Fruit fly (Drosophila melanogaster): ENCODE data around the gene Nrx-1.

The Nrx-1 gene

DNA sequence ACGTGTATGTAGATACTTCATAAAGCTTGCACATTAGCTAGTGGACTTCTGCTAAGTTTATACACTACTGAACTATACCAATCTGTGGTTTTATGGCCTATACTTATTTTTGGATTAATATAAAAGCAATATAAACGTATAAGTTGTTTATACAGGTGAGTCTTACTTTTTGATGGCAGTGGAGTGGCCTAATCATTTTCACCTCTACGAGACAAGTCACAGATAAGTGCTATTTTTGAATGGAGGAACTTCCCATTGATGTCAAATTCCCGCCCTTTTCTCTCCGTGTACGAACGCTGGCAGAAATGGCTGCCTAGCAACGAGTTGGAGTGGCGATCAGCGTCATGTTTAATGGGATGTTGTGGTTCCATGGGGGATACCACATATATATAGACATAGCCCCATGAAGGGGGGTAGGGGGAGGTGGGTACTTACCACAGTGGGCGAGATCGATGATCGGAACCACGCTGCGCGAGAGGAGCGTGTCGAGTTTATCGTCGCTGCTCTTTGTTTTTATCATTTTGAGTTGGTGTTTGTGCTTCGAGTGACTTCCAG lies 58.1 kb downstream of the Nrx-1 start:
- TF ChIP-seq tin (GFP tag; optimal IDR thresholded peaks at IDR 0.05) = peak; percentile 16
- TF ChIP-seq Hmx (GFP tag; optimal IDR thresholded peaks at IDR 0.05) = no peak
- 0 out of 3 replicates have a peak, but pooled peaks have one; percentile 47 for TF ChIP-seq otp (GFP tag; IDR thresholded peaks at IDR 0.05)
- no peak for TF ChIP-seq chif (GFP tag; optimal IDR thresholded peaks at IDR 0.05)
- peak; percentile 14 for TF ChIP-seq Oli (tag; optimal IDR thresholded peaks at IDR 0.05)
- no peak for TF ChIP-seq CG8089 (GFP tag; optimal IDR thresholded peaks at IDR 0.05)
- no peak for TF ChIP-seq CG10462 (GFP tag; optimal IDR thresholded peaks at IDR 0.05)
- 0 out of 2 replicates have a peak, but pooled peaks have one; percentile 7 for TF ChIP-seq Xrp1 (GFP tag; IDR thresholded peaks at IDR 0.05)
- TF ChIP-seq CG15479 (GFP tag; optimal IDR thresholded peaks at IDR 0.05) = no peak
- no peak for TF ChIP-seq nerfin-2 (GFP tag; IDR thresholded peaks at IDR 0.05; ENCODE audit: partially characterized antibody)
- TF ChIP-seq CG7786 (GFP tag; optimal IDR thresholded peaks at IDR 0.05) = no peak
- no peak for TF ChIP-seq Poxn (GFP tag; IDR thresholded peaks at IDR 0.05)
- TF ChIP-seq ash1 (GFP tag; optimal IDR thresholded peaks at IDR 0.05) = no peak
- no peak for TF ChIP-seq CG8290 (GFP tag; optimal IDR thresholded peaks at IDR 0.05)
- peak in 1 of 2 experiments; percentile 42 for TF ChIP-seq CG8290 (tag; optimal IDR thresholded peaks at IDR 0.05)
- no peak for TF ChIP-seq CG12744 (GFP tag; optimal IDR thresholded peaks at IDR 0.05)
- TF ChIP-seq CoRest (tag; optimal IDR thresholded peaks at IDR 0.05) = peak; percentile 19
- TF ChIP-seq Spps (tag; optimal IDR thresholded peaks at IDR 0.05) = no peak
- TF ChIP-seq CG11695 (GFP tag; IDR thresholded peaks at IDR 0.05) = 0 out of 3 replicates have a peak, but pooled peaks have one; percentile 16
- peak; percentile 81 for TF ChIP-seq nom (GFP tag; optimal IDR thresholded peaks at IDR 0.05)
- no peak for TF ChIP-seq pros (GFP tag; optimal IDR thresholded peaks at IDR 0.05)
- no peak for TF ChIP-seq nerfin-1 (tag; optimal IDR thresholded peaks at IDR 0.05)
- 0 out of 3 replicates have a peak, but pooled peaks have one; percentile 20 for TF ChIP-seq z (GFP tag; IDR thresholded peaks at IDR 0.05)
- no peak; the same call in 1 of the 2 replicates for TF ChIP-seq CG14014 (GFP tag; IDR thresholded peaks at IDR 0.05)
- TF ChIP-seq Atf6 (GFP tag; IDR thresholded peaks at IDR 0.05) = 0 out of 2 replicates have a peak, but pooled peaks have one; percentile 7
- 0 out of 2 replicates have a peak, but pooled peaks have one; percentile 9 for TF ChIP-seq CG1024 (GFP tag; IDR thresholded peaks at IDR 0.05)
- TF ChIP-seq MBD-R2 (GFP tag; IDR thresholded peaks at IDR 0.05) = no peak; the same call in 1 of the 2 replicates
- TF ChIP-seq Med (GFP tag) = peak; percentile 89
- no peak for TF ChIP-seq sc (optimal IDR thresholded peaks at IDR 0.05)
- TF ChIP-seq sc (GFP tag; optimal IDR thresholded peaks at IDR 0.05) = no peak
- peak; percentile 18; the same call in 1 of the 2 replicates for TF ChIP-seq H2.0 (GFP tag; IDR thresholded peaks at IDR 0.05)
- no peak for TF ChIP-seq CG10654 (GFP tag; optimal IDR thresholded peaks at IDR 0.05)
- peak; percentile 19 for TF ChIP-seq CG1603 (tag; optimal IDR thresholded peaks at IDR 0.05)
- TF ChIP-seq az2 (GFP tag; optimal IDR thresholded peaks at IDR 0.05) = peak; percentile 2
- no peak for TF ChIP-seq corto (GFP tag; optimal IDR thresholded peaks at IDR 0.05)
- no peak for TF ChIP-seq Dfd (GFP tag; optimal IDR thresholded peaks at IDR 0.05)
- TF ChIP-seq Dbx (GFP tag; IDR thresholded peaks at IDR 0.05) = 0 out of 3 replicates have a peak, but pooled peaks have one; percentile 23
- no peak for TF ChIP-seq CG5245 (GFP tag; optimal IDR thresholded peaks at IDR 0.05)
- TF ChIP-seq CG17829 (tag; optimal IDR thresholded peaks at IDR 0.05) = peak; percentile 18
- no peak for TF ChIP-seq stwl (tag; optimal IDR thresholded peaks at IDR 0.05)
- no peak for TF ChIP-seq Fer3 (tag; optimal IDR thresholded peaks at IDR 0.05)
- TF ChIP-seq onecut (GFP tag; IDR thresholded peaks at IDR 0.05) = no peak
- TF ChIP-seq CG17385 (GFP tag; optimal IDR thresholded peaks at IDR 0.05) = no peak
- TF ChIP-seq org-1 (GFP tag; optimal IDR thresholded peaks at IDR 0.05) = no peak
- TF ChIP-seq ci (GFP tag; IDR thresholded peaks at IDR 0.05) = no peak
- TF ChIP-seq cg (GFP tag; optimal IDR thresholded peaks at IDR 0.05) = peak; percentile 8
- TF ChIP-seq CG17802 (tag; optimal IDR thresholded peaks at IDR 0.05) = peak; percentile 5
- peak; percentile 30 for TF ChIP-seq bab2 (GFP tag; optimal IDR thresholded peaks at IDR 0.05)
- 0 out of 3 replicates have a peak, but pooled peaks have one; percentile 45 for TF ChIP-seq CG2889 (GFP tag; IDR thresholded peaks at IDR 0.05)
- peak; percentile 36 for TF ChIP-seq shn (GFP tag; optimal IDR thresholded peaks at IDR 0.05)
- peak; percentile 66; the same call in 1 of the 3 replicates for TF ChIP-seq sr (GFP tag; IDR thresholded peaks at IDR 0.05)

All from whole organism, embryonic.